Fruit fly (Drosophila melanogaster) whole organism, embryonic: ENCODE data around the gene IA-2.

ENCODE experiments used
- CG13296 ChIP-seq: fragments of 200-800 bp; sonication (Bioruptor generic); optimal IDR thresholded peaks from 3 replicates; lab custom pipeline; 2018; ENCODE audit warnings: missing biosample characterization, mild to moderate bottlenecking, missing genetic modification characterization
- CG1602 ChIP-seq: fragments of 200-800 bp; sonication (Bioruptor generic); optimal IDR thresholded peaks from 3 replicates; lab custom pipeline; 2016; ENCODE audit warnings: missing biosample characterization, missing genetic modification characterization
- Dek ChIP-seq: fragments of 200-800 bp; sonication (Bioruptor generic); optimal IDR thresholded peaks from 3 replicates; lab custom pipeline; 2019; ENCODE audit warnings: missing biosample characterization, mild to moderate bottlenecking, missing genetic modification characterization, moderate library complexity
- HLH4C ChIP-seq: fragments of 200-800 bp; sonication (Bioruptor generic); IDR thresholded peaks from 3 replicates; pipeline ENCODE4 v1.3.6; 2022; ENCODE audit warnings: missing biosample characterization, missing genetic modification characterization; ENCODE audit not compliant: partially characterized antibody
- chn ChIP-seq: fragments of 200-800 bp; sonication (Bioruptor generic); optimal IDR thresholded peaks from 2 replicates; lab custom pipeline; 2016; ENCODE audit warnings: missing biosample characterization, missing genetic modification characterization
- croc ChIP-seq: fragments of 200-800 bp; sonication (Bioruptor generic); conservative IDR thresholded peaks from 3 replicates; pipeline ENCODE4 v1.3.6; 2022; ENCODE audit warnings: missing biosample characterization, missing genetic modification characterization
- p53 ChIP-seq: fragments of 200-800 bp; sonication (Bioruptor generic); optimal IDR thresholded peaks from 2 replicates; lab custom pipeline; 2016; ENCODE audit warnings: missing biosample characterization, missing genetic modification characterization

- TF ChIP-seq CG1602 (GFP tag; lab: Kevin White, UChicago), result no peak
- no peak for TF ChIP-seq croc
- no peak for TF ChIP-seq CG13296
- no peak for TF ChIP-seq chn (GFP tag; lab: Kevin White, UChicago)
- TF ChIP-seq p53 (GFP tag; lab: Kevin White, UChicago), result no peak
- no peak for TF ChIP-seq Dek (tag; lab: Kevin White, UChicago)
- no peak for TF ChIP-seq HLH4C (GFP tag; lab: Robert Waterston, UW)
Observed at dm6 chr2L:1068517-1069107, 20.8 kb upstream of the IA-2 start.
